Worm (Caenorhabditis elegans): ENCODE results near the gene scd-2.

ce11 chrV:6645810-6646209, 12.8 kb downstream of the scd-2 start:
- TF ChIP-seq him-1 (tag; optimal IDR thresholded peaks at IDR 0.05): no peak
- TF ChIP-seq W03F9.2 (tag; optimal IDR thresholded peaks at IDR 0.05): no peak
- TF ChIP-seq dao-5 (tag; optimal IDR thresholded peaks at IDR 0.05): no peak

All from whole organism, L4/young adult.